Worm (Caenorhabditis elegans): ENCODE results near the gene T19H5.4.
"Not testable (repeated sequence)": the region's sequence is repeated elsewhere in the genome, so short reads cannot be mapped to it uniquely, and the experiment has no call there.

Gene T19H5.4

ce11 chrII:9466095-9466494 is 21.1 kb downstream of the T19H5.4 start, which contains the start of gene chil-22:
TSS of gene chil-22 (minus strand) at chrII:9466195.
- TF ChIP-seq unc-62 (GFP tag; optimal IDR thresholded peaks at IDR 0.05) = no peak
- TF ChIP-seq snpc-4 (tag; optimal IDR thresholded peaks at IDR 0.05) = no peak
- TF ChIP-seq unc-55 (GFP tag; optimal IDR thresholded peaks at IDR 0.05) = no peak
- no peak for TF ChIP-seq fos-1 (tag; optimal IDR thresholded peaks at IDR 0.05)
- TF ChIP-seq alr-1 (tag; optimal IDR thresholded peaks at IDR 0.05) = no peak
- no peak for TF ChIP-seq nhr-23 (tag; optimal IDR thresholded peaks at IDR 0.05)
- TF ChIP-seq ZK546.5 (tag; optimal IDR thresholded peaks at IDR 0.05) = no peak
- no peak for TF ChIP-seq nhr-12 (tag; optimal IDR thresholded peaks at IDR 0.05)
- TF ChIP-seq sma-9 (GFP tag; optimal IDR thresholded peaks at IDR 0.05) = no peak
- TF ChIP-seq sma-9 (tag; optimal IDR thresholded peaks at IDR 0.05) = no peak
- TF ChIP-seq mab-5 (tag; optimal IDR thresholded peaks at IDR 0.05) = no peak
- no peak for TF ChIP-seq nhr-237 (tag; optimal IDR thresholded peaks at IDR 0.05)

DNA sequence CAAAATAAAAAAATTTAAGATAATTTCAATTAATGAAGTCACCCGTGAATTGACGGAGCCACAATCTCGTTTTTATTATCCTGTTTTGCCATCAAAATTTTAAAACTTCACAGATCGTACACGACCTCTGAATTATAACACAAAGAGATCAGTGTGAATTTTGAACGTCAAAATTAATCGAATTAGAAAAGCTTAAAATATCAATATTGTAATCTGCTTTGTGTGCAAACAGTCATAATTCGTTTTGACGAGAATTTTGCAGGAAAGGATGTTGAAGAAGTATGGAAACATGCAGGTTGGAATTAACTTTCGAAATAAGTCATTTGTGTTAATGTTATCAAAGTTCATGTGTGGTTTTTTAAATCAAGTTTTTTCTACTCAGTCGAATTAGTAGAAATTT is 25.3 kb downstream of the T19H5.4 start, which contains the start of gene chil-21:
Gene chil-21 (minus strand): TSS at position 101 of the 400 bp plus-strand sequence.
- TF ChIP-seq C34F6.9, F13H6.1, nhr-6 (tag; optimal IDR thresholded peaks at IDR 0.05): not testable (repeated sequence)

ce11 chrII:9459462-9459861 is 27.7 kb downstream of the T19H5.4 start, which contains the start of gene R09D1.14:
TSS of gene R09D1.14 (minus strand) at chrII:9459562.
- not testable (repeated sequence) for TF ChIP-seq egl-27, nhr-77, lin-11 (tag; optimal IDR thresholded peaks at IDR 0.05)

ce11 chrII:9454304-9454703 is 32.9 kb downstream of the T19H5.4 start, which contains the start of gene chil-19:
TSS of gene chil-19 (minus strand) at chrII:9454404.
- TF ChIP-seq egl-27 (tag; optimal IDR thresholded peaks at IDR 0.05) = no peak
- no peak for TF ChIP-seq sma-3 (GFP tag; optimal IDR thresholded peaks at IDR 0.05)
- TF ChIP-seq C34F6.9 (tag; optimal IDR thresholded peaks at IDR 0.05) = no peak
- TF ChIP-seq nhr-237 (tag; optimal IDR thresholded peaks at IDR 0.05) = no peak
- no peak for TF ChIP-seq lin-11 (tag; optimal IDR thresholded peaks at IDR 0.05)
- TF ChIP-seq zag-1 (tag; optimal IDR thresholded peaks at IDR 0.05) = no peak
- no peak for TF ChIP-seq unc-39 (tag; optimal IDR thresholded peaks at IDR 0.05)
- no peak for TF ChIP-seq lsy-2 (tag; optimal IDR thresholded peaks at IDR 0.05)
- no peak for TF ChIP-seq ceh-82 (tag; optimal IDR thresholded peaks at IDR 0.05)

ce11 chrII:9452172-9452571 is 35.0 kb downstream of the T19H5.4 start, which contains the start of gene R09D1.12:
TSS of gene R09D1.12 (minus strand) at chrII:9452272.
- not testable (repeated sequence) for TF ChIP-seq ceh-82, crh-2, skn-1 (tag; optimal IDR thresholded peaks at IDR 0.05)

DNA sequence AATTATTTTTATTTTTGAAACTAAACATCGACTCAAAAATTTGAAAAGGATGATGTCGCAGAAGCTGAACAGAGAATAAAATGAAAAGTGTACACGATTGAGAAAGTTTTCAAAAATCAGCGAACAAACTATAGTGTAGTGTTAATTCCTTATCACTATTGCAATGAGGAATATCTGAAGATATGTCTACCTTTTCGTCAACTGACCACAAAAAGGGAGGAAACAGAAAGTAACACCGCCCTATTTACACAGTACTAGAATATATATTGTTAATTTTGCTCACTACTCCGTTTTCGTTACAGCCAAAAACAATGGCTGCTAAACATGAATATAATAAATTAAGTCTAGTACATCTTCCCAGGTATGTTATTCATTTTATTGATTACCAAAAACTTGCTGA is 39.2 kb downstream of the T19H5.4 start, which contains the start of gene chil-18:
Gene chil-18 (plus strand): TSS at position 301 of the 400 bp plus-strand sequence.
- TF ChIP-seq unc-55 (GFP tag; optimal IDR thresholded peaks at IDR 0.05) (no peak), fos-1 (tag; optimal IDR thresholded peaks at IDR 0.05) (no peak), alr-1 (tag; optimal IDR thresholded peaks at IDR 0.05) (no peak), lin-11 (tag; optimal IDR thresholded peaks at IDR 0.05) (no peak), nhr-237 (tag; optimal IDR thresholded peaks at IDR 0.05) (no peak), gmeb-1 (tag; optimal IDR thresholded peaks at IDR 0.05) (no peak), peb-1 (tag; optimal IDR thresholded peaks at IDR 0.05) (no peak), nhr-10 (tag; optimal IDR thresholded peaks at IDR 0.05) (no peak), R02D3.7 (tag; optimal IDR thresholded peaks at IDR 0.05) (no peak), sma-9 (GFP tag; optimal IDR thresholded peaks at IDR 0.05) (no peak), sma-9 (tag; optimal IDR thresholded peaks at IDR 0.05) (no peak), lin-39 (tag; optimal IDR thresholded peaks at IDR 0.05) (no peak), snpc-4 (tag; optimal IDR thresholded peaks at IDR 0.05) (no peak), dmd-4 (tag; optimal IDR thresholded peaks at IDR 0.05) (no peak), nhr-25 (tag; optimal IDR thresholded peaks at IDR 0.05) (no peak), unc-62 (GFP tag; optimal IDR thresholded peaks at IDR 0.05) (no peak), ama-1 (optimal IDR thresholded peaks at IDR 0.05) (no peak), ceh-16 (tag; optimal IDR thresholded peaks at IDR 0.05) (no peak), nhr-6 (tag; optimal IDR thresholded peaks at IDR 0.05) (no peak), ztf-1 (GFP tag; conservative IDR thresholded peaks at IDR 0.05) (no peak)
